Worm (Caenorhabditis elegans) whole organism, L4 larva: Measurements from ENCODE around the gene Y40B10A.9.

Experiments used
- F10B5.3 ChIP-seq: sonication (generic microtip); optimal IDR thresholded peaks from 2 replicates; lab custom pipeline; 2016; ENCODE audit warnings: mild to moderate bottlenecking, missing genetic modification characterization, missing compliant biosample characterization
- F26F4.8 ChIP-seq: fragments of 200-800 bp; sonication (Bioruptor generic); conservative IDR thresholded peaks from 2 replicates; pipeline ENCODE4 v1.3.6; 2022; ENCODE audit warnings: missing genetic modification characterization, missing compliant biosample characterization
- Y5F2A.4 ChIP-seq: fragments of 200-800 bp; sonication (Bioruptor generic); optimal IDR thresholded peaks from 2 replicates; lab custom pipeline; 2018; ENCODE audit warnings: mild to moderate bottlenecking, missing genetic modification characterization, missing compliant biosample characterization
- ZK337.2 ChIP-seq: fragments of 200-800 bp; sonication (Bioruptor generic); IDR thresholded peaks from 2 replicates; pipeline ENCODE4 v1.3.6; 2022; ENCODE audit warnings: missing genetic modification reagents, missing genetic modification characterization, missing compliant biosample characterization
- aha-1 ChIP-seq: fragments of 150-350 bp; peaks from one replicate; lab custom pipeline; 2014; ENCODE audit warnings: missing biosample characterization, missing genetic modification characterization
- cey-2 ChIP-seq: sonication (generic microtip); optimal IDR thresholded peaks from 3 replicates; lab custom pipeline; 2017; ENCODE audit warnings: missing genetic modification characterization, mild to moderate bottlenecking, missing compliant biosample characterization, antibody characterized with exemption, borderline replicate concordance; ENCODE audit not compliant: insufficient read depth
- daf-16 ChIP-seq, 3 experiments: sonication (generic microtip); optimal IDR thresholded peaks; 2 replicates each; lab custom pipeline; 2016 to 2017; ENCODE audit warnings: missing genetic modification characterization in 3 of 3, missing genetic modification reagents in 3 of 3, mild to moderate bottlenecking in 2 of 3, missing compliant biosample characterization in 2 of 3, missing biosample characterization in 1 of 3, moderate library complexity in 1 of 3
- daf-19 ChIP-seq: fragments of 200-800 bp; sonication (Bioruptor generic); conservative IDR thresholded peaks from 2 replicates; pipeline ENCODE4 v1.3.6; 2022; ENCODE audit warnings: missing genetic modification characterization, missing compliant biosample characterization
- dmd-6 ChIP-seq: fragments of 200-800 bp; sonication (Bioruptor generic); IDR thresholded peaks from 2 replicates; pipeline ENCODE4 v1.3.6; 2022; ENCODE audit warnings: missing genetic modification reagents, missing genetic modification characterization, missing compliant biosample characterization
- dmd-9 ChIP-seq: fragments of 200-800 bp; sonication (Bioruptor generic); IDR thresholded peaks from 2 replicates; pipeline ENCODE4 v1.3.6; 2022; ENCODE audit warnings: missing genetic modification reagents, missing genetic modification characterization, missing compliant biosample characterization
- duxl-1 ChIP-seq: sonication (generic microtip); optimal IDR thresholded peaks from 2 replicates; lab custom pipeline; 2016; ENCODE audit warnings: mild to moderate bottlenecking, missing genetic modification characterization, moderate library complexity, missing compliant biosample characterization; ENCODE audit not compliant: poor library complexity
- dve-1 ChIP-seq: sonication (generic microtip); optimal IDR thresholded peaks from 2 replicates; lab custom pipeline; 2017; ENCODE audit warnings: antibody characterized with exemption, mild to moderate bottlenecking, missing genetic modification characterization, missing compliant biosample characterization; ENCODE audit not compliant: insufficient read depth
- hif-1 ChIP-seq, 2 experiments: sonication (generic microtip); optimal IDR thresholded peaks; 2 replicates each; lab custom pipeline; 2016 to 2017; ENCODE audit warnings: missing compliant biosample characterization in 2 of 2, missing genetic modification characterization in 2 of 2, missing genetic modification reagents in 2 of 2, missing genotype in 2 of 2, mild to moderate bottlenecking in 1 of 2
- hmg-1.1 ChIP-seq: fragments of 200-800 bp; sonication (Bioruptor generic); IDR thresholded peaks from 2 replicates; pipeline ENCODE4 v1.3.6; 2022; ENCODE audit warnings: missing genetic modification reagents, missing genetic modification characterization, missing compliant biosample characterization
- lsy-2 ChIP-seq, 2 experiments: fragments of 150-350 bp in 1 of 2; sonication (generic microtip) in 1 of 2; optimal IDR thresholded peaks; 2 replicates each; lab custom pipeline; 2014 to 2017; ENCODE audit warnings: missing biosample characterization in 2 of 2, missing genetic modification characterization in 2 of 2
- mdl-1 ChIP-seq, 2 experiments: fragments of 150-350 bp in 1 of 2; sonication (generic microtip) in 1 of 2; optimal IDR thresholded peaks; 2 replicates each; lab custom pipeline; 2014 to 2017; ENCODE audit warnings: missing biosample characterization in 2 of 2, missing genetic modification characterization in 2 of 2
- mep-1 ChIP-seq: fragments of 150-350 bp; sonication (generic microtip); optimal IDR thresholded peaks from 3 replicates; lab custom pipeline; 2014; ENCODE audit warnings: missing biosample characterization, missing genetic modification characterization
- mes-2 ChIP-seq: sonication (generic microtip); optimal IDR thresholded peaks from 2 replicates; lab custom pipeline; 2016; ENCODE audit warnings: missing genotype, mild to moderate bottlenecking, missing genetic modification characterization, missing compliant biosample characterization; ENCODE audit not compliant: poor library complexity, severe bottlenecking
- mxl-2 ChIP-seq: fragments of 200-800 bp; sonication (Bioruptor generic); conservative IDR thresholded peaks from 2 replicates; pipeline ENCODE4 v1.3.6; 2022; ENCODE audit warnings: missing genetic modification reagents, missing genetic modification characterization, missing compliant biosample characterization
- mxl-3 ChIP-seq: fragments of 200-800 bp; sonication (Bioruptor generic); optimal IDR thresholded peaks from 2 replicates; lab custom pipeline; 2018; ENCODE audit warnings: mild to moderate bottlenecking, missing genetic modification characterization, missing compliant biosample characterization
- nhr-111 ChIP-seq: fragments of 200-800 bp; sonication (Bioruptor generic); optimal IDR thresholded peaks from 2 replicates; lab custom pipeline; 2018; ENCODE audit warnings: mild to moderate bottlenecking, missing genetic modification characterization, missing compliant biosample characterization
- nhr-237 ChIP-seq: sonication (generic microtip); optimal IDR thresholded peaks from 2 replicates; lab custom pipeline; 2017; ENCODE audit warnings: missing biosample characterization, missing genetic modification characterization
- nhr-25 ChIP-seq: sonication (generic microtip); optimal IDR thresholded peaks from 2 replicates; lab custom pipeline; 2017; ENCODE audit warnings: missing genetic modification characterization, mild to moderate bottlenecking, missing compliant biosample characterization, antibody characterized with exemption, moderate library complexity, borderline replicate concordance; ENCODE audit not compliant: insufficient read depth
- nhr-28 ChIP-seq: fragments of 150-350 bp; optimal IDR thresholded peaks from 2 replicates; lab custom pipeline; 2014; ENCODE audit warnings: missing biosample characterization, missing genetic modification characterization
- nhr-48 ChIP-seq: sonication (generic microtip); optimal IDR thresholded peaks from 2 replicates; lab custom pipeline; 2016; ENCODE audit warnings: mild to moderate bottlenecking, missing genetic modification characterization, missing compliant biosample characterization
- nhr-6 ChIP-seq: fragments of 150-350 bp; optimal IDR thresholded peaks from 2 replicates; lab custom pipeline; 2014; ENCODE audit warnings: missing biosample characterization, missing genetic modification characterization
- nhr-77 ChIP-seq: fragments of 150-350 bp; optimal IDR thresholded peaks from 2 replicates; lab custom pipeline; 2014; ENCODE audit warnings: missing biosample characterization, missing genetic modification characterization
- pha-4 ChIP-seq, 2 experiments: fragments of 150-350 bp in 1 of 2; fragments of 200-800 bp in 1 of 2; sonication (Bioruptor generic) in 1 of 2; IDR thresholded peaks in 1 of 2; optimal IDR thresholded peaks in 1 of 2; 2 replicates each; pipeline versions ENCODE4 v1.3.6 to Lab custom; 2014 to 2022; ENCODE audit warnings: missing genetic modification characterization in 2 of 2, missing genetic modification reagents in 2 of 2, missing biosample characterization in 1 of 2, missing compliant biosample characterization in 1 of 2
- php-3 ChIP-seq: fragments of 200-800 bp; sonication (Bioruptor generic); IDR thresholded peaks from 2 replicates; pipeline ENCODE4 v1.3.6; 2022; ENCODE audit warnings: missing genetic modification reagents, missing genetic modification characterization, missing compliant biosample characterization
- pqm-1 ChIP-seq: sonication (generic microtip); optimal IDR thresholded peaks from 2 replicates; lab custom pipeline; 2017; ENCODE audit warnings: missing biosample characterization, missing genetic modification characterization
- saeg-2 ChIP-seq: fragments of 200-800 bp; sonication (Bioruptor generic); IDR thresholded peaks from 2 replicates; pipeline ENCODE4 v1.3.6; 2022; ENCODE audit warnings: missing genetic modification reagents, missing genetic modification characterization, missing compliant biosample characterization
- sdz-12 ChIP-seq: fragments of 200-800 bp; sonication (Bioruptor generic); optimal IDR thresholded peaks from 2 replicates; lab custom pipeline; 2018; ENCODE audit warnings: mild to moderate bottlenecking, missing genetic modification characterization, missing compliant biosample characterization
- spr-3 ChIP-seq: fragments of 200-800 bp; sonication (Bioruptor generic); optimal IDR thresholded peaks from 2 replicates; lab custom pipeline; 2018; ENCODE audit warnings: mild to moderate bottlenecking, missing genetic modification characterization, missing compliant biosample characterization
- tag-97 ChIP-seq: fragments of 200-800 bp; sonication (Bioruptor generic); IDR thresholded peaks from 2 replicates; pipeline ENCODE4 v1.3.6; 2022; ENCODE audit warnings: missing genetic modification characterization, missing compliant biosample characterization
- tra-1 ChIP-seq: fragments of 200-800 bp; sonication (Bioruptor generic); IDR thresholded peaks from 2 replicates; pipeline ENCODE4 v1.3.6; 2022; ENCODE audit warnings: missing genetic modification reagents, missing genetic modification characterization, missing compliant biosample characterization
- unc-130 ChIP-seq: sonication (generic microtip); optimal IDR thresholded peaks from 2 replicates; lab custom pipeline; 2016; ENCODE audit warnings: missing genetic modification reagents, missing genetic modification characterization, missing compliant biosample characterization
- unc-39 ChIP-seq: sonication (generic microtip); optimal IDR thresholded peaks from 2 replicates; lab custom pipeline; 2017; ENCODE audit warnings: missing biosample characterization, missing genetic modification characterization
- zfp-2 ChIP-seq: sonication (generic microtip); optimal IDR thresholded peaks from 2 replicates; lab custom pipeline; 2016; ENCODE audit warnings: mild to moderate bottlenecking, missing genetic modification characterization, missing compliant biosample characterization

Gene Y40B10A.9

ce11 chrV:2055765-2056504, 16.8 kb downstream of the Y40B10A.9 start:
- peak; percentile 18 for TF ChIP-seq dve-1
- TF ChIP-seq hif-1 (tag; optimal IDR thresholded peaks at IDR 0.05; lab: Kevin White, UChicago): peak in 1 of 2 experiments; percentile 1
- peak in 1 of 2 experiments; percentile 40 for TF ChIP-seq daf-16 (GFP tag; optimal IDR thresholded peaks at IDR 0.05; lab: Kevin White, UChicago)
- TF ChIP-seq daf-16 (tag; optimal IDR thresholded peaks at IDR 0.05; lab: Kevin White, UChicago): peak; percentile 45
- TF ChIP-seq mdl-1 (tag; optimal IDR thresholded peaks at IDR 0.05; lab: Kevin White, UChicago): peak in 1 of 2 experiments; percentile 9
- no peak for TF ChIP-seq mxl-3 (GFP tag; lab: Kevin White, UChicago)
- TF ChIP-seq dmd-6 (GFP tag; lab: Robert Waterston, UW): peak; percentile 57; the same call in 1 of the 2 replicates
- no peak for TF ChIP-seq unc-39 (tag; lab: Kevin White, UChicago)
- TF ChIP-seq nhr-6 (tag; lab: Kevin White, UChicago): peak; percentile 8
- peak; percentile 87 for TF ChIP-seq pqm-1 (tag; lab: Kevin White, UChicago)
- TF ChIP-seq nhr-28: peak; percentile 70
- peak; percentile 29; the same call in 1 of the 2 replicates for TF ChIP-seq hmg-1.1 (GFP tag; lab: Robert Waterston, UW)
- TF ChIP-seq tra-1 (GFP tag; lab: Robert Waterston, UW): no peak
- no peak for TF ChIP-seq nhr-111 (GFP tag; lab: Kevin White, UChicago)
- TF ChIP-seq duxl-1 (tag; lab: Kevin White, UChicago): no peak

ce11 chrV:2054254-2054653, 18.5 kb downstream of the Y40B10A.9 start:
- TF ChIP-seq daf-19 (GFP tag; lab: Robert Waterston, UW): no peak
- no peak for TF ChIP-seq nhr-6 (tag; lab: Kevin White, UChicago)
- peak; percentile 72 for TF ChIP-seq nhr-28
- no peak for TF ChIP-seq F10B5.3 (tag; lab: Kevin White, UChicago)
- no peak for TF ChIP-seq saeg-2 (GFP tag; lab: Robert Waterston, UW)
- no peak for TF ChIP-seq ZK337.2 (GFP tag; lab: Robert Waterston, UW)
- TF ChIP-seq tag-97: no peak
- TF ChIP-seq F26F4.8 (GFP tag; lab: Robert Waterston, UW): no peak
- TF ChIP-seq nhr-111 (GFP tag; lab: Kevin White, UChicago): no peak
- no peak for TF ChIP-seq tra-1 (GFP tag; lab: Robert Waterston, UW)
- peak; percentile 7 for TF ChIP-seq dve-1
- no peak for TF ChIP-seq dmd-9

DNA sequence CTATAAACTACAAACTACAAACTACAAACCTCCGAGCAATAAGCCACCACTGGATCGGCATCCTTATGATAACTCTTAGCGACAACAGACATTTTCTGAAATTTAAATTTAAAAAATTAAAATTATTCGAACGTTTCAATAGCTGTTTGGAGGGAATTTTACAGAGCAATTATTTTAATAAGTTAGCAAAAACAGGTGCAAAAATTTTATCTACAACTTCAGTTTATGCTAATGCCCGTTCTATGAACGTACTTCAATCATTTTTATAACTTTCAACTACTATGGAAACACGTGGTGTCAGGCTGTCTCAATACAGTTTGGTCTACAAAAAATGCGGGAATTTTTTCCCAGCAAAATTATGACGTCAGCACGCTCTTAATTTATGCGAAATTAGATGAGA, 19.2 kb downstream of the Y40B10A.9 start, which contains the start of gene comt-5:
Gene comt-5 (minus strand): TSS at position 101 of the 400 bp plus-strand sequence.
- TF ChIP-seq duxl-1 (tag; lab: Kevin White, UChicago): no peak
- TF ChIP-seq nhr-237: no peak
- TF ChIP-seq nhr-77: no peak
- no peak for TF ChIP-seq zfp-2 (tag; lab: Kevin White, UChicago)
- no peak for TF ChIP-seq mep-1 (tag; lab: Kevin White, UChicago)
- TF ChIP-seq nhr-25 (tag; lab: Kevin White, UChicago): no peak
- no peak for TF ChIP-seq Y5F2A.4 (GFP tag; lab: Kevin White, UChicago)
- TF ChIP-seq pha-4 (GFP tag; IDR thresholded peaks at IDR 0.05; lab: Robert Waterston, UW): no peak
- no peak for TF ChIP-seq pha-4 (tag; optimal IDR thresholded peaks at IDR 0.05; lab: Kevin White, UChicago)
- TF ChIP-seq sdz-12: no peak
- no peak for TF ChIP-seq spr-3 (GFP tag; lab: Kevin White, UChicago)
- no peak for TF ChIP-seq cey-2 (tag; lab: Kevin White, UChicago)
- TF ChIP-seq aha-1: no peak
- no peak for TF ChIP-seq unc-130
- no peak for TF ChIP-seq php-3 (GFP tag; lab: Robert Waterston, UW)
- no peak for TF ChIP-seq mxl-2 (GFP tag; lab: Robert Waterston, UW)
- TF ChIP-seq mes-2 (tag; lab: Kevin White, UChicago): no peak
- no peak for TF ChIP-seq saeg-2 (GFP tag; lab: Robert Waterston, UW)
- no peak for TF ChIP-seq lsy-2 (tag; optimal IDR thresholded peaks at IDR 0.05; lab: Kevin White, UChicago)
- no peak for TF ChIP-seq nhr-48 (tag; lab: Kevin White, UChicago)
